Fruit fly (Drosophila melanogaster): ENCODE measurements around the gene lsn.

lsn gene

dm6 chr3R:21848987-21849442 is 16.0 kb upstream of the lsn start (continued):
- TF ChIP-seq CG2116 (GFP tag; optimal IDR thresholded peaks at IDR 0.05) (peak; percentile 20), CG18764 (GFP tag; optimal IDR thresholded peaks at IDR 0.05) (peak; percentile 2), CG3847 (GFP tag; IDR thresholded peaks at IDR 0.05) (peak; percentile 20; the same call in 1 of the 2 replicates), CG9797 (GFP tag; optimal IDR thresholded peaks at IDR 0.05) (no peak), nerfin-2 (GFP tag; IDR thresholded peaks at IDR 0.05; ENCODE audit: partially characterized antibody) (no peak), ham (GFP tag; IDR thresholded peaks at IDR 0.05) (no peak), CG13123 (GFP tag; optimal IDR thresholded peaks at IDR 0.05) (peak; percentile 28), disco-r (GFP tag; optimal IDR thresholded peaks at IDR 0.05) (no peak), ken (GFP tag; IDR thresholded peaks at IDR 0.05) (no peak), CG12391 (tag; optimal IDR thresholded peaks at IDR 0.05) (peak; percentile 73), CG42726 (GFP tag; IDR thresholded peaks at IDR 0.05; ENCODE audit: partially characterized antibody) (no peak), CG14860 (GFP tag; IDR thresholded peaks at IDR 0.05; ENCODE audit: partially characterized antibody) (no peak), CG17912 (GFP tag; optimal IDR thresholded peaks at IDR 0.05) (no peak), dpn (GFP tag; optimal IDR thresholded peaks at IDR 0.05) (peak; percentile 53), CG9932 (GFP tag; IDR thresholded peaks at IDR 0.05) (0 out of 2 replicates have a peak, but pooled peaks have one; percentile 7), HLH54F (GFP tag; optimal IDR thresholded peaks at IDR 0.05) (peak; percentile 32), zfh2 (GFP tag; optimal IDR thresholded peaks at IDR 0.05) (peak; percentile 1), tx (GFP tag; optimal IDR thresholded peaks at IDR 0.05) (peak; percentile 32), CG2678 (tag; optimal IDR thresholded peaks at IDR 0.05) (peak; percentile 80), tll (GFP tag; optimal IDR thresholded peaks at IDR 0.05) (no peak), Blimp-1 (GFP tag; optimal IDR thresholded peaks at IDR 0.05) (peak; percentile 71), unpg (GFP tag; optimal IDR thresholded peaks at IDR 0.05) (peak; percentile 72), CG7357 (GFP tag; IDR thresholded peaks at IDR 0.05) (0 out of 3 replicates have a peak, but pooled peaks have one; percentile 31), peb (GFP tag; IDR thresholded peaks at IDR 0.05) (no peak), p53 (GFP tag; optimal IDR thresholded peaks at IDR 0.05) (no peak), Mes4 (GFP tag; optimal IDR thresholded peaks at IDR 0.05) (peak; percentile 21), CG34224 (GFP tag; IDR thresholded peaks at IDR 0.05; ENCODE audit: partially characterized antibody) (no peak), Dref (GFP tag; IDR thresholded peaks at IDR 0.05) (no peak), CG17568 (GFP tag; optimal IDR thresholded peaks at IDR 0.05) (peak; percentile 26), CG17186 (GFP tag; optimal IDR thresholded peaks at IDR 0.05) (no peak), Dp (GFP tag; optimal IDR thresholded peaks at IDR 0.05) (no peak), CkIIα-i1 (GFP tag; IDR thresholded peaks at IDR 0.05) (no peak), kni (GFP tag; optimal IDR thresholded peaks at IDR 0.05) (peak; percentile 3), Xbp1 (GFP tag; optimal IDR thresholded peaks at IDR 0.05) (peak; percentile 67), ase (GFP tag; IDR thresholded peaks at IDR 0.05) (0 out of 3 replicates have a peak, but pooled peaks have one; percentile 26), CG8089 (GFP tag; optimal IDR thresholded peaks at IDR 0.05) (peak; percentile 26), crol (GFP tag; IDR thresholded peaks at IDR 0.05) (no peak), CG1529 (GFP tag; optimal IDR thresholded peaks at IDR 0.05) (peak; percentile 69), CG11247 (GFP tag; IDR thresholded peaks at IDR 0.05) (no peak), CG7928 (GFP tag; optimal IDR thresholded peaks at IDR 0.05) (no peak), MTF-1 (GFP tag; optimal IDR thresholded peaks at IDR 0.05; ENCODE audit: borderline replicate concordance) (peak; percentile 58), CG8944 (GFP tag; optimal IDR thresholded peaks at IDR 0.05) (peak; percentile 23), CG2129 (GFP tag; IDR thresholded peaks at IDR 0.05; ENCODE audit: partially characterized antibody) (no peak), CG3163 (GFP tag; optimal IDR thresholded peaks at IDR 0.05) (no peak), CG17328 (GFP tag; IDR thresholded peaks at IDR 0.05) (peak; percentile 32; the same call in 1 of the 2 replicates), NK7.1 (GFP tag; optimal IDR thresholded peaks at IDR 0.05) (peak; percentile 29), sob (GFP tag; IDR thresholded peaks at IDR 0.05) (peak; percentile 37; the same call in 1 of the 2 replicates), cg (GFP tag; optimal IDR thresholded peaks at IDR 0.05) (no peak), Elba2 (GFP tag; optimal IDR thresholded peaks at IDR 0.05) (peak; percentile 45), pfk (GFP tag; optimal IDR thresholded peaks at IDR 0.05) (no peak)
